Worm (Caenorhabditis elegans): ENCODE data around the gene Y116A8C.23.

- no peak for TF ChIP-seq lin-39 (tag; optimal IDR thresholded peaks at IDR 0.05)
- TF ChIP-seq tbx-2 (tag; optimal IDR thresholded peaks at IDR 0.05), result no peak
- TF ChIP-seq ceh-63 (GFP tag; optimal IDR thresholded peaks at IDR 0.05), result no peak
- no peak for TF ChIP-seq mep-1 (tag; optimal IDR thresholded peaks at IDR 0.05)
Observed at ce11 chrIV:17010274-17010673, 43.1 kb upstream of the Y116A8C.23 start.

Data from whole organism, L1 larva.